Fruit fly (Drosophila melanogaster) whole organism: ENCODE data around the gene CG11380.

Source experiments
- CG8478 ChIP-seq: fragments of >200 bp; optimal IDR thresholded peaks from 2 replicates; lab custom pipeline; 2018; ENCODE audit warnings: inconsistent platforms
- Dll ChIP-seq: fragments of >200 bp; optimal IDR thresholded peaks from 2 replicates; lab custom pipeline; 2017
- EcR ChIP-seq, 2 experiments: fragments of >200 bp; optimal IDR thresholded peaks; 2 replicates each; lab custom pipeline; 2017; ENCODE audit warnings: missing biosample characterization in 2 of 2, missing genetic modification characterization in 2 of 2, missing genetic modification reagents in 2 of 2
- pan ChIP-seq: fragments of >200 bp; optimal IDR thresholded peaks from 2 replicates; lab custom pipeline; 2017
- psq ChIP-seq: fragments of >200 bp; optimal IDR thresholded peaks from 2 replicates; lab custom pipeline; 2017
- usp ChIP-seq: fragments of >200 bp; optimal IDR thresholded peaks from 2 replicates; lab custom pipeline; 2017; ENCODE audit warnings: missing biosample characterization, missing genetic modification characterization, mixed read lengths

DNA sequence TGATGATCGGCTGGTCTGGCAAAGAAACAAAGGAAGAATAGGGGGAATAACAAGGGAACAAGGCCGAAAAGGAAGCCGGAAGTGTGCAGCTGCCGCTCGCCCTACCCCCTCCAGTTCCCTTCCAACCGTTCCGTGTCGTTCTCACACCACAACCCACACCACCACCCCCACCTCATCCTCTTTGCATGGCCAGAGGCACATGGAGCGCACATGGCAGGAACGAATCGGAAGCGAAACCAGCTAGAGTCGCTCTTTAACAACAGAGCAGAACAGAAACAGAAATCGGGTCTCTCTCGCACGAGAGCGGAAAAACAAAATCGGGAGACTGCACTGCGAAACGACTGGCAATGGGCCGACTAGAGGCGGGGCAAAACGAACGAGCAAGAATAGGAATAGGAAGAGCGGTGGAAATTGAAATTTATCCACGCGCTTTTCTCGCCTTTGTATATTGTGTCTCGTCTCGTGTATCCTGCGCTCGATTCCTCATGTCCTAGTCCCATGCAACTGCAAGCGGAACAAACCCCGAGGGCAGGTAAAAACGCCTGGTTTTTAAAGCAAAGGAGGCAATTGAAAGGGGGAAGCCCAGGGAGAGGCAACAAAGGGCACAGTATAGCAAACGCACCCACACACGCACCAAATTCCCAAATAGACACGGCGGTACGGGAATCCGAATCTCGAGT is 41.6 kb downstream of the CG11380 start:
- TF ChIP-seq psq (lab: Kevin White, UChicago): no peak
- TF ChIP-seq usp: no peak
- no peak for TF ChIP-seq EcR (GFP tag; optimal IDR thresholded peaks at IDR 0.05; lab: Kevin White, UChicago)
- no peak for TF ChIP-seq CG8478 (lab: Kevin White, UChicago)
- TF ChIP-seq pan (lab: Kevin White, UChicago): no peak
- peak; percentile 31 for TF ChIP-seq Dll (lab: Kevin White, UChicago)
